Worm (Caenorhabditis elegans): ENCODE measurements around the gene hrpf-2.

hrpf-2 gene

ce11 chrIV:6383970-6384369, 7.6 kb upstream of the hrpf-2 start, which contains the start of gene shl-1:
Gene shl-1 (minus strand): TSS chrIV:6384070.
- TF ChIP-seq sdc-2 (tag; optimal IDR thresholded peaks at IDR 0.05) (no peak), pha-2 (tag; optimal IDR thresholded peaks at IDR 0.05) (no peak), C38D4.7 (GFP tag; optimal IDR thresholded peaks at IDR 0.05) (no peak), pros-1 (tag; optimal IDR thresholded peaks at IDR 0.05) (no peak), unc-3 (GFP tag; conservative IDR thresholded peaks at IDR 0.05) (no peak), unc-3 (tag; optimal IDR thresholded peaks at IDR 0.05) (no peak), mec-3 (tag; optimal IDR thresholded peaks at IDR 0.05; ENCODE audit: borderline replicate concordance) (no peak), sox-4 (tag; optimal IDR thresholded peaks at IDR 0.05) (no peak), ceh-18 (tag; optimal IDR thresholded peaks at IDR 0.05) (no peak), unc-86 (tag; optimal IDR thresholded peaks at IDR 0.05) (no peak), pha-4 (tag; optimal IDR thresholded peaks at IDR 0.05) (no peak), sox-2 (GFP tag; IDR thresholded peaks at IDR 0.05) (no peak), unc-55 (GFP tag; optimal IDR thresholded peaks at IDR 0.05) (no peak)

- no peak for TF ChIP-seq ceh-9 (tag; optimal IDR thresholded peaks at IDR 0.05)
- TF ChIP-seq ttx-3 (tag; optimal IDR thresholded peaks at IDR 0.05), result no peak
- no peak for TF ChIP-seq sox-4 (tag; optimal IDR thresholded peaks at IDR 0.05)
- no peak for TF ChIP-seq rnt-1 (tag; optimal IDR thresholded peaks at IDR 0.05)
- TF ChIP-seq hlh-30 (tag; optimal IDR thresholded peaks at IDR 0.05; ENCODE audit: insufficient read depth), result no peak
These were observed 2.1 kb upstream of the hrpf-2 start for ce11 chrIV:6378398-6378797.

- TF ChIP-seq unc-86 (tag; optimal IDR thresholded peaks at IDR 0.05), result no peak
These were observed 1.2 kb upstream of the hrpf-2 start for ce11 chrIV:6377335-6378069.

ce11 chrIV:6373721-6374120, 2.6 kb downstream of the hrpf-2 start:
- no peak for TF ChIP-seq ceh-34 (tag; optimal IDR thresholded peaks at IDR 0.05)
- TF ChIP-seq pag-3 (tag; optimal IDR thresholded peaks at IDR 0.05; ENCODE audit: borderline replicate concordance), result no peak
- TF ChIP-seq sdc-2 (tag; optimal IDR thresholded peaks at IDR 0.05), result no peak
- TF ChIP-seq elt-4 (tag; optimal IDR thresholded peaks at IDR 0.05), result no peak

- no peak for TF ChIP-seq pros-1 (tag; optimal IDR thresholded peaks at IDR 0.05)
These were observed 3.3 kb downstream of the hrpf-2 start, which contains the start of gene smg-3 for ce11 chrIV:6372993-6373392. Gene smg-3 (minus strand): TSS chrIV:6373093.

ce11 chrIV:6372267-6372666, 4.1 kb downstream of the hrpf-2 start:
- no peak for TF ChIP-seq nhr-11 (tag; optimal IDR thresholded peaks at IDR 0.05)

ce11 chrIV:6369489-6369888, 6.8 kb downstream of the hrpf-2 start:
- TF ChIP-seq ceh-31 (tag; optimal IDR thresholded peaks at IDR 0.05) (peak; percentile 56), unc-42 (tag; optimal IDR thresholded peaks at IDR 0.05) (peak; percentile 43), C08G9.2 (tag; optimal IDR thresholded peaks at IDR 0.05) (peak; percentile 42), tbx-2 (tag; optimal IDR thresholded peaks at IDR 0.05) (peak; percentile 13), lim-6 (tag; optimal IDR thresholded peaks at IDR 0.05) (no peak)

- TF ChIP-seq unc-42 (tag; optimal IDR thresholded peaks at IDR 0.05), result peak; percentile 94
- no peak for TF ChIP-seq sdc-2 (tag; optimal IDR thresholded peaks at IDR 0.05)
- TF ChIP-seq fkh-10 (GFP tag; optimal IDR thresholded peaks at IDR 0.05), result peak; percentile 36
These were observed 10.3 kb downstream of the hrpf-2 start for ce11 chrIV:6366032-6366431.
